Worm (Caenorhabditis elegans): ENCODE results near the gene F18H3.1.

Gene F18H3.1

DNA sequence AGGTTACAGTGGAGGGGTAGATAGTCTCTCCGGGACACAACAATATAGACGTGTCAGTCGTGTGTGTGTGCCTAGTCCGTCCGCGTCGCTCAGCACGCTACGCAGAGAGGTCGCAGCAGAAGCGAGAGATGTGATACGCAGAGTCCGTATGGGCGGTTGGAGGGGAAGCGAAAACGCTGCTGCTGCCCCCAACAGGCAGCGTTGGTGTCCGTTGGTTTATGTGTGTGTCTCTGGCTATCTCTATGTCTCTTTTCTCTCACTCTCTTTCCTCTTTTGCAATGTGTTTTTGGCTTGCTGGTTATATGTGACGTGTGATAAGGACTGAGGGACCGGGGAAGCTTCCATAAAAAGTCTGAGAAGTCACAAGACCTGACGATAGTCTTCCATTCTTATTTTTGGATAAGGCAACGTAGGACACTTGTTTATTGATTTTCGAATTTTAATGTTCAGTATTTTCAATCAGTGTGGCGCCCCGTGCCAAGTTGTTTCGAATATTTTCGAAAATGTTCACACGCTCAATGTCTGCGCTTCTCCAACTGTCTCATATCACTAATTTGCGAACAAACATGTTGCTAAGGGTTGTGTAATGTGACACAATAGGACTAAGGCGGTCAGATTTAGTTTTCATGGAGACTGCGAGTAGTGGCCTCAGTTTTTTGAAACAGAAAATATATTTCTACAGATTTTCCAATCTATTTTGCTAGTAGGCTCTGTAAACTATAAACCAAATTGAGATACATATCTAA is 8.1 kb downstream of the F18H3.1 start, which contains the start of gene pab-2 (continued):
- no peak for TF ChIP-seq flh-1 (GFP tag; optimal IDR thresholded peaks at IDR 0.05)
- no peak for TF ChIP-seq ceh-43 (GFP tag; optimal IDR thresholded peaks at IDR 0.05)
- no peak for TF ChIP-seq lin-32 (GFP tag; optimal IDR thresholded peaks at IDR 0.05)

DNA sequence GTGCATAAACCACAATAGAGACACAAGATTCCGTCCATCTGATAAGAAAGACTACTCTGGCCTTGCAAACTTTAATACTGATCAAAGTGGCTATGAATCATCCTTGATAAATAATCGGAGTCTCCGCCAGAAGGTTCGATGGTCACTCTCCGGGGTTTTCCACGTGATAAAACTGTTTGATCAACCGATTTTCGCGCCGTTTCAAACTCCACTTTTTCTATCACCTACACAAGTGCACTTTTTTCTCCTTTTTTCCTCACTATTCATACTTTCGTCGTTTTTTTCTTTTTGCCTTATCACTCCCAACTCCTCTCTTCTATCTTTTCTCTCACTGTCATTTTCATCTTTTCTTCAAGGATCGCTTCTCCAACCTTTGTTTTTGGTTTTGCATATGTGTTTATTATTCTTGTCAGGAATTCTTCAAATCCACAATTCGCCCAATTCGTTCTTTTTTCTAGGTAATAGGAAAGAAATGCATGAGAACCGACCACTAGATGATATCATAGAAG is 9.2 kb downstream of the F18H3.1 start, which contains the start of gene F18H3.4:
Gene F18H3.4 (plus strand): TSS at position 459 of the 509 bp plus-strand sequence.
- TF ChIP-seq ham-2 (GFP tag; optimal IDR thresholded peaks at IDR 0.05) (no peak), elt-1 (tag; optimal IDR thresholded peaks at IDR 0.05; ENCODE audit: borderline replicate concordance, insufficient read depth) (peak; percentile 4)

DNA sequence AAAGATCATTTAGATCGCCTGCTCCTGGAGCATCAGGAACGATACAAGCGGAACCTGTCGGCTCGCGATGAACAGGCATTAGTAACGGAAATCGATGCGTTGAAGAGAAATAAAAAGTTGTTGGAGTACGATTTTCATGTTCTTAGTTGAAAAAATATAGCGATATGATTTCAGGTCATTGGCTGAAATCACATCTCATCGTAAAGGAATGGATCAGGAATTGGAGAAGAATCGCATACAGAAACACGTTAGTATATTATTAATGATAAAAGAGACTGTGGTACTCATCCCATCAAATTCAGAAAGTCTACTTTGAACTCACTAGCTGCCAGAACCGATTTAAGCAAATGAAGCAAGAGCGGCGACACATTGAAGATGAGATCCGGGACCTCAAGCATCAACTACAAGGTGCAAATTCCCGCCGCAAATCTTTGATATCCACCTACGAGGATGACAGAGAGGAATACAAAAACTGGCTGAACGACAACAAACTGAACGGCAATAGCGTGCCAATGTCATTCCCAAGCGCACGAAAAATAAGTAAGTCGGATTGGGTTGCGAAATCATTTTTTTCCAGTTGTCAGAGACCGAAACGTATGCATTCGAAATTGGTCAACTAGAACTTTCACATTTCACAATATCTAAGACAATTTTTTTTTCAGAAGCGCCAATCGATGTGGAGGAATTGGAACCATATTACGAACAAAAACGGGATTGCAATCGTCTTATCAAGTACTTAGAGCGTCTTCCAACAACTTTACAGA is 10.7 kb downstream of the F18H3.1 start:
- TF ChIP-seq bed-3 (GFP tag; optimal IDR thresholded peaks at IDR 0.05) (no peak), drap-1 (GFP tag; optimal IDR thresholded peaks at IDR 0.05) (no peak), pha-4 (tag; optimal IDR thresholded peaks at IDR 0.05) (no peak), zip-8 (tag; optimal IDR thresholded peaks at IDR 0.05) (no peak), lin-13 (tag; optimal IDR thresholded peaks at IDR 0.05) (no peak), nhr-76 (tag; optimal IDR thresholded peaks at IDR 0.05) (no peak), lsy-2 (tag; optimal IDR thresholded peaks at IDR 0.05) (no peak), nhr-28 (tag; optimal IDR thresholded peaks at IDR 0.05) (no peak), unc-62 (GFP tag; optimal IDR thresholded peaks at IDR 0.05) (no peak), cnd-1 (tag; optimal IDR thresholded peaks at IDR 0.05) (no peak), unc-120 (tag; optimal IDR thresholded peaks at IDR 0.05; ENCODE audit: poor library complexity, severe bottlenecking) (no peak), snpc-4 (tag; optimal IDR thresholded peaks at IDR 0.05) (no peak), nhr-2 (tag; optimal IDR thresholded peaks at IDR 0.05) (no peak), sptf-1 (tag; optimal IDR thresholded peaks at IDR 0.05) (no peak)

DNA sequence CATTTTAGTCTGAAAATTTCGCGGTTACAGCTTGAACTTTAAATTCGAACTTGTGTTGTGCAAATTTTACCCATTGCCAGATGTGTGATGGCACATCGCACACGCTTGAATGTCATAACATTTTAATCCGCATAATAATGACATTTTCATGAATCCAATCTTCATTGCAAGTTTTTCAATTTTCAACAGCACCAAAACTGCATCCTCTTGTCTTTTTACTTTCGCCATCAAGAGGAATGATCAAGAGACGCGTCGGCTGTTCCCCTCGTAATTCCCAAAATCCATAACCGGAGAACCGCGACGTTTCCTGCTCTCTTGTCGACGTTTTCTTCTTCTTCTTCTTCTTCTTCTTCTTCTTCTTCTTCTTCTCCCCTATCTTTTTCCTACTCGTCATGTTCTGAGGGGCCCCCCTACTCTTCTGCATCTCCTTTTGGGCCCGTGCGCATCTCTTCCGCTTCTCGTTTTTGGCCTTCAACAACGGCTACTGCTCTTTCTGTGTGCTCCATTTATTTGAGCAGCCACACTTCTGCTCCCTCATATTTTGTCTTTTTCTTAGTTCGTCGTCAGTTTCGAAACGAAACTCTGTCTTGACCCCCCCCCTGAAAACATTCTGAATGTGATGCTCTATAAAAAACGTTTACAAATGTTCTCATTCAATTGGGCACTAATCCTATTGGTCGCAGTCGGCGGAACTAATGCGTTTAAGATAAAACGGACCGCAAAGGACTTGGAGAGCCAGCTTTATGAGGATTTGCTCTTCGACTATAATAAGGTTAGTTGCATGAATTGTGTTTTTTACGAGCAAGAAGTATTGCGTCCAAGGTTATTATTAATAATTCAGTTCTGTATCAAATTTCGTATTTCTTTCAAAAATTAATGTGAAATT is 13.2 kb downstream of the F18H3.1 start, which contains the start of gene acr-12:
Gene acr-12 (plus strand): TSS at position 430 of the 886 bp plus-strand sequence.
- TF ChIP-seq ceh-43 (GFP tag; optimal IDR thresholded peaks at IDR 0.05) (no peak), ces-1 (GFP tag; optimal IDR thresholded peaks at IDR 0.05) (peak; percentile 97), snpc-4 (tag; optimal IDR thresholded peaks at IDR 0.05) (no peak), mls-2 (tag; optimal IDR thresholded peaks at IDR 0.05) (peak; percentile 27), nhr-76 (tag; optimal IDR thresholded peaks at IDR 0.05) (no peak), mab-5 (tag; optimal IDR thresholded peaks at IDR 0.05) (no peak), unc-39 (tag; optimal IDR thresholded peaks at IDR 0.05) (no peak)

- TF ChIP-seq nhr-76 (tag; optimal IDR thresholded peaks at IDR 0.05): no peak
These were observed 17.3 kb downstream of the F18H3.1 start, which contains the start of gene R01E6.5 for ce11 chrX:13536759-13537158. Gene R01E6.5, plus strand, starts transcription at chrX:13537059.

DNA sequence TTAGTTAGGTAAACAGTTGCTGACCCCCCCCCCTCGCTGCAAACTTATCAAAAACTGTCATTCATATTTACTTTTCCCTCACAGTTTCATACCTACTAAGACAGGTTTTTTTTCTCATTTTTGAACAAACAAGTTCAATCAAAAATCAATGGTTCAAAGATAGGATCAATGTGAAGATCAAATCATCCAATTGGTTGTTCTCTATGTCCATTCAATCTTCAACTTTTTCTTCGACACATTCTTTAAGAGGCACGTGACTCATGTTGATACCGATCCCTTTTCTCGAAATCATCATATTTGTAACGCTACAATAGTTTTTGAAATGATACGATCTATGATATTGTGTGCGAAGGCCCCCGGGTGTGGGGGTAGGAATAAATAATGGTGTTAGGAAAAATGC is 20.2 kb downstream of the F18H3.1 start:
- TF ChIP-seq drap-1 (GFP tag; optimal IDR thresholded peaks at IDR 0.05): no peak

ce11 chrX:13541335-13541734 is 21.9 kb downstream of the F18H3.1 start:
- TF ChIP-seq pha-4 (tag; optimal IDR thresholded peaks at IDR 0.05) (no peak), M03D4.4 (tag; optimal IDR thresholded peaks at IDR 0.05) (no peak), ham-2 (GFP tag; optimal IDR thresholded peaks at IDR 0.05) (no peak), nhr-76 (tag; optimal IDR thresholded peaks at IDR 0.05) (no peak), lin-32 (GFP tag; optimal IDR thresholded peaks at IDR 0.05) (no peak), blmp-1 (tag; optimal IDR thresholded peaks at IDR 0.05) (no peak), ceh-43 (GFP tag; optimal IDR thresholded peaks at IDR 0.05) (no peak), unc-120 (tag; optimal IDR thresholded peaks at IDR 0.05; ENCODE audit: poor library complexity, severe bottlenecking) (no peak), lsy-2 (tag; optimal IDR thresholded peaks at IDR 0.05) (no peak), bed-3 (GFP tag; optimal IDR thresholded peaks at IDR 0.05) (no peak), elt-3 (tag; optimal IDR thresholded peaks at IDR 0.05) (no peak), ceh-83 (GFP tag; optimal IDR thresholded peaks at IDR 0.05) (no peak), cnd-1 (tag; optimal IDR thresholded peaks at IDR 0.05) (no peak), mep-1 (tag; optimal IDR thresholded peaks at IDR 0.05) (no peak)
